Worm (Caenorhabditis elegans) whole organism, L2 larva: ENCODE data around the gene T27E7.9.

ENCODE experiments used
- R02D3.7 ChIP-seq: fragments of 150-350 bp; optimal IDR thresholded peaks from 2 replicates; lab custom pipeline; 2014; ENCODE audit warnings: missing biosample characterization, missing genetic modification characterization
- alr-1 ChIP-seq: fragments of 150-350 bp; optimal IDR thresholded peaks from 2 replicates; lab custom pipeline; 2014; ENCODE audit warnings: missing biosample characterization, missing genetic modification characterization
- ceh-82 ChIP-seq: fragments of 150-350 bp; optimal IDR thresholded peaks from 2 replicates; lab custom pipeline; 2014; ENCODE audit warnings: missing biosample characterization, missing genetic modification characterization
- elt-3 ChIP-seq: sonication (generic microtip); optimal IDR thresholded peaks from 2 replicates; lab custom pipeline; 2017; ENCODE audit warnings: missing biosample characterization, missing genetic modification characterization
- lin-39 ChIP-seq: fragments of 150-350 bp; optimal IDR thresholded peaks from 2 replicates; lab custom pipeline; 2014; ENCODE audit warnings: missing biosample characterization, missing genetic modification reagents, missing genetic modification characterization
- nhr-11 ChIP-seq: fragments of 150-350 bp; optimal IDR thresholded peaks from 2 replicates; lab custom pipeline; 2014; ENCODE audit warnings: missing biosample characterization, missing genetic modification characterization
- nhr-237 ChIP-seq: fragments of 150-350 bp; optimal IDR thresholded peaks from 2 replicates; lab custom pipeline; 2014; ENCODE audit warnings: missing biosample characterization, missing genetic modification characterization
- nhr-25 ChIP-seq: fragments of 150-350 bp; sonication (generic microtip); optimal IDR thresholded peaks from 3 replicates; lab custom pipeline; 2014; ENCODE audit warnings: missing biosample characterization, missing genetic modification characterization
- snpc-4 ChIP-seq: fragments of 150-350 bp; optimal IDR thresholded peaks from 2 replicates; lab custom pipeline; 2014; ENCODE audit warnings: missing biosample characterization, missing genetic modification characterization
- unc-62 ChIP-seq: fragments of 150-350 bp; optimal IDR thresholded peaks from 2 replicates; lab custom pipeline; 2014; ENCODE audit warnings: missing biosample characterization, missing genetic modification reagents, missing genetic modification characterization
- zag-1 ChIP-seq: fragments of 150-350 bp; optimal IDR thresholded peaks from 2 replicates; lab custom pipeline; 2014; ENCODE audit warnings: missing biosample characterization, missing genetic modification characterization
- ztf-11 ChIP-seq: sonication (generic microtip); optimal IDR thresholded peaks from 2 replicates; lab custom pipeline; 2017; ENCODE audit warnings: missing biosample characterization, missing genetic modification characterization

ce11 chrIV:14506995-14507394 lies 42.2 kb downstream of the T27E7.9 start:
- TF ChIP-seq nhr-11 (tag; lab: Kevin White, UChicago): no peak
- TF ChIP-seq ceh-82 (tag; lab: Kevin White, UChicago): no peak
- no peak for TF ChIP-seq nhr-237
- no peak for TF ChIP-seq snpc-4 (tag; lab: Kevin White, UChicago)
- no peak for TF ChIP-seq lin-39 (tag; lab: Kevin White, UChicago)
- no peak for TF ChIP-seq zag-1 (tag; lab: Kevin White, UChicago)
- no peak for TF ChIP-seq unc-62 (GFP tag; lab: Kevin White, UChicago)
- TF ChIP-seq ztf-11: no peak
- TF ChIP-seq elt-3: no peak
- TF ChIP-seq alr-1 (tag; lab: Kevin White, UChicago): no peak
- no peak for TF ChIP-seq nhr-25 (tag; lab: Kevin White, UChicago)
- TF ChIP-seq R02D3.7: no peak
